Fruit fly (Drosophila melanogaster): ENCODE measurements around the gene Ten-a.

The Ten-a gene

dm6 chrX:12217572-12217971 lies 174.1 kb downstream of the Ten-a start (continued):
- TF ChIP-seq CG11723 (GFP tag; optimal IDR thresholded peaks at IDR 0.05), result no peak
- TF ChIP-seq CG17359 (tag; optimal IDR thresholded peaks at IDR 0.05), result peak; percentile 58
- no peak for TF ChIP-seq sc (optimal IDR thresholded peaks at IDR 0.05)
- peak; percentile 0 for TF ChIP-seq sc (GFP tag; optimal IDR thresholded peaks at IDR 0.05)
- no peak for TF ChIP-seq pita (GFP tag; optimal IDR thresholded peaks at IDR 0.05)
- TF ChIP-seq Gug (GFP tag; IDR thresholded peaks at IDR 0.05), result peak; percentile 16; the same call in 2 of the 4 replicates
- no peak for TF ChIP-seq Eip74EF (GFP tag; optimal IDR thresholded peaks at IDR 0.05)
- TF ChIP-seq E2f1 (GFP tag; IDR thresholded peaks at IDR 0.05), result peak; percentile 41; the same call in 1 of the 2 replicates
- no peak for TF ChIP-seq Jarid2 (GFP tag; optimal IDR thresholded peaks at IDR 0.05)
- TF ChIP-seq CG4328 (GFP tag; optimal IDR thresholded peaks at IDR 0.05), result no peak
- TF ChIP-seq Blimp-1 (GFP tag; optimal IDR thresholded peaks at IDR 0.05), result peak; percentile 59
- TF ChIP-seq CG17829 (tag; optimal IDR thresholded peaks at IDR 0.05), result peak; percentile 49
- TF ChIP-seq Ets65A (GFP tag), result peak; percentile 43
- TF ChIP-seq CG11560 (tag; IDR thresholded peaks at IDR 0.05), result no peak
- no peak for TF ChIP-seq Opbp (GFP tag; IDR thresholded peaks at IDR 0.05; ENCODE audit: partially characterized antibody)
- TF ChIP-seq Scr (GFP tag; IDR thresholded peaks at IDR 0.05; ENCODE audit: partially characterized antibody), result no peak
- TF ChIP-seq CG1792 (GFP tag; optimal IDR thresholded peaks at IDR 0.05), result no peak
- TF ChIP-seq mam (GFP tag; optimal IDR thresholded peaks at IDR 0.05), result no peak
- TF ChIP-seq grau (tag; optimal IDR thresholded peaks at IDR 0.05), result peak; percentile 48
- TF ChIP-seq caup (GFP tag; optimal IDR thresholded peaks at IDR 0.05; ENCODE audit: severe bottlenecking), result no peak
- TF ChIP-seq Hr3 (GFP tag; optimal IDR thresholded peaks at IDR 0.05), result peak; percentile 21
- TF ChIP-seq sqz (GFP tag; optimal IDR thresholded peaks at IDR 0.05), result no peak
- TF ChIP-seq fd3F (GFP tag; optimal IDR thresholded peaks at IDR 0.05), result no peak
- TF ChIP-seq z (GFP tag; IDR thresholded peaks at IDR 0.05), result no peak
- TF ChIP-seq CG8924 (tag; optimal IDR thresholded peaks at IDR 0.05), result peak; percentile 52
- peak; percentile 52 for TF ChIP-seq CG12942 (GFP tag; optimal IDR thresholded peaks at IDR 0.05)
- no peak for TF ChIP-seq CG10543 (GFP tag; optimal IDR thresholded peaks at IDR 0.05)
- no peak for TF ChIP-seq aop (GFP tag; IDR thresholded peaks at IDR 0.05)
- TF ChIP-seq CG32532 (GFP tag; IDR thresholded peaks at IDR 0.05), result peak; percentile 17; the same call in 1 of the 2 replicates
- TF ChIP-seq CG12391 (tag; optimal IDR thresholded peaks at IDR 0.05), result peak; percentile 64
- no peak for TF ChIP-seq CG3065 (GFP tag; optimal IDR thresholded peaks at IDR 0.05)
- TF ChIP-seq Hand (GFP tag; optimal IDR thresholded peaks at IDR 0.05), result no peak
- peak; percentile 63 for TF ChIP-seq Hsf (GFP tag; optimal IDR thresholded peaks at IDR 0.05)
- no peak for TF ChIP-seq ab (GFP tag; optimal IDR thresholded peaks at IDR 0.05)
- no peak for TF ChIP-seq Adf1 (GFP tag; IDR thresholded peaks at IDR 0.05)
- TF ChIP-seq Sox100B (GFP tag; optimal IDR thresholded peaks at IDR 0.05), result peak; percentile 34
- TF ChIP-seq stc (GFP tag; IDR thresholded peaks at IDR 0.05), result no peak
- TF ChIP-seq MESR4 (GFP tag; optimal IDR thresholded peaks at IDR 0.05), result no peak
- no peak for TF ChIP-seq Fer3 (tag; optimal IDR thresholded peaks at IDR 0.05)
- peak; percentile 21; the same call in 1 of the 2 replicates for TF ChIP-seq dan (GFP tag; IDR thresholded peaks at IDR 0.05)
- no peak for TF ChIP-seq en (GFP tag; optimal IDR thresholded peaks at IDR 0.05)
- peak; percentile 56 for TF ChIP-seq CG18262 (tag; optimal IDR thresholded peaks at IDR 0.05)
- peak; percentile 63 for TF ChIP-seq unpg (GFP tag; optimal IDR thresholded peaks at IDR 0.05)
- no peak for TF ChIP-seq C15 (GFP tag; IDR thresholded peaks at IDR 0.05)
- no peak for TF ChIP-seq wor (GFP tag; IDR thresholded peaks at IDR 0.05)
- TF ChIP-seq CG7987 (GFP tag; optimal IDR thresholded peaks at IDR 0.05), result no peak
- TF ChIP-seq repo (GFP tag; optimal IDR thresholded peaks at IDR 0.05), result no peak
- TF ChIP-seq tx (GFP tag; optimal IDR thresholded peaks at IDR 0.05), result peak; percentile 3
- no peak for TF ChIP-seq Deaf1 (tag; optimal IDR thresholded peaks at IDR 0.05)
- TF ChIP-seq CG15011 (GFP tag; optimal IDR thresholded peaks at IDR 0.05), result no peak
- no peak for TF ChIP-seq CG31365 (tag; optimal IDR thresholded peaks at IDR 0.05)
